Worm (Caenorhabditis elegans) whole organism, young adult: ENCODE results near the gene clc-29.

Source experiments
- D2030.7 ChIP-seq: fragments of 200-800 bp; sonication (Bioruptor generic); IDR thresholded peaks from 2 replicates; pipeline ENCODE4 v1.3.6; 2022; ENCODE audit warnings: missing genetic modification reagents, missing genetic modification characterization, missing compliant biosample characterization
- F22D6.2 ChIP-seq: sonication (generic microtip); optimal IDR thresholded peaks from 2 replicates; lab custom pipeline; 2016; ENCODE audit warnings: mild to moderate bottlenecking, missing genetic modification characterization, missing compliant biosample characterization
- F49E8.2 ChIP-seq: sonication (generic microtip); optimal IDR thresholded peaks from 3 replicates; lab custom pipeline; 2017; ENCODE audit warnings: missing genetic modification characterization, mild to moderate bottlenecking, missing compliant biosample characterization, antibody characterized with exemption, moderate library complexity; ENCODE audit not compliant: insufficient read depth
- K11D2.4 ChIP-seq: fragments of 200-800 bp; sonication (Bioruptor generic); IDR thresholded peaks from 2 replicates; pipeline ENCODE4 v1.3.6; 2022; ENCODE audit warnings: missing genetic modification reagents, missing genetic modification characterization, missing compliant biosample characterization
- K12H6.12 ChIP-seq: fragments of 200-800 bp; sonication (Bioruptor generic); optimal IDR thresholded peaks from 2 replicates; lab custom pipeline; 2018; ENCODE audit warnings: mild to moderate bottlenecking, missing genetic modification characterization, missing compliant biosample characterization
- Y53G8AR.9 ChIP-seq: fragments of 200-800 bp; sonication (Bioruptor generic); conservative IDR thresholded peaks from 2 replicates; pipeline ENCODE4 v1.3.6; 2022; ENCODE audit warnings: missing genetic modification reagents, missing genetic modification characterization, missing compliant biosample characterization
- Y56A3A.18 ChIP-seq: fragments of 200-800 bp; sonication (Bioruptor generic); IDR thresholded peaks from 2 replicates; pipeline ENCODE4 v1.3.6; 2022; ENCODE audit warnings: missing genetic modification reagents, missing genetic modification characterization, missing compliant biosample characterization
- Y67H2A.10 ChIP-seq: fragments of 200-800 bp; sonication (Bioruptor generic); conservative IDR thresholded peaks from 2 replicates; pipeline ENCODE4 v1.3.6; 2022; ENCODE audit warnings: missing genetic modification reagents, missing genetic modification characterization, missing compliant biosample characterization
- ZK185.1 ChIP-seq: sonication (generic microtip); optimal IDR thresholded peaks from 2 replicates; lab custom pipeline; 2016; ENCODE audit warnings: mild to moderate bottlenecking, missing genetic modification characterization, missing compliant biosample characterization; ENCODE audit not compliant: poor library complexity, severe bottlenecking
- atf-7 ChIP-seq: sonication (generic microtip); optimal IDR thresholded peaks from 2 replicates; lab custom pipeline; 2017; ENCODE audit warnings: mild to moderate bottlenecking, missing genetic modification characterization, missing compliant biosample characterization
- athp-1 ChIP-seq: sonication (generic microtip); optimal IDR thresholded peaks from 2 replicates; lab custom pipeline; 2017; ENCODE audit warnings: mild to moderate bottlenecking, missing genetic modification characterization, missing compliant biosample characterization
- bed-1 ChIP-seq: fragments of 200-800 bp; sonication (Bioruptor generic); IDR thresholded peaks from 2 replicates; pipeline ENCODE4 v1.3.6; 2022; ENCODE audit warnings: missing genetic modification reagents, missing genetic modification characterization, missing compliant biosample characterization
- bed-2 ChIP-seq: fragments of 200-800 bp; sonication (Bioruptor generic); IDR thresholded peaks from 2 replicates; pipeline ENCODE4 v1.3.6; 2022; ENCODE audit warnings: missing genetic modification reagents, missing genetic modification characterization, missing compliant biosample characterization
- cebp-2 ChIP-seq: fragments of 200-800 bp; sonication (Bioruptor generic); IDR thresholded peaks from 2 replicates; pipeline ENCODE4 v1.3.6; 2022; ENCODE audit warnings: missing genetic modification characterization, missing compliant biosample characterization
- dox-1 ChIP-seq: fragments of 200-800 bp; sonication (Bioruptor generic); IDR thresholded peaks from 2 replicates; pipeline ENCODE4 v1.3.6; 2022; ENCODE audit warnings: missing genetic modification reagents, missing genetic modification characterization, missing compliant biosample characterization
- dpff-1 ChIP-seq: sonication (generic microtip); optimal IDR thresholded peaks from 2 replicates; lab custom pipeline; 2017; ENCODE audit warnings: mild to moderate bottlenecking, missing genetic modification characterization, missing compliant biosample characterization
- dpl-1 ChIP-seq: fragments of 150-350 bp; optimal IDR thresholded peaks from 2 replicates; lab custom pipeline; 2014; ENCODE audit warnings: missing biosample characterization, missing genetic modification reagents, missing genetic modification characterization
- efl-1 ChIP-seq: fragments of 150-350 bp; optimal IDR thresholded peaks from 2 replicates; lab custom pipeline; 2014; ENCODE audit warnings: missing biosample characterization, missing genetic modification reagents, missing genetic modification characterization
- egrh-3 ChIP-seq: fragments of 200-800 bp; sonication (Bioruptor generic); IDR thresholded peaks from 2 replicates; pipeline ENCODE4 v1.3.6; 2022; ENCODE audit warnings: missing genetic modification reagents, missing genetic modification characterization, missing compliant biosample characterization
- fkh-3 ChIP-seq: sonication (generic microtip); optimal IDR thresholded peaks from 2 replicates; lab custom pipeline; 2016; ENCODE audit warnings: mild to moderate bottlenecking, missing genetic modification characterization, missing compliant biosample characterization
- him-1 ChIP-seq: sonication (generic microtip); optimal IDR thresholded peaks from 2 replicates; lab custom pipeline; 2016; ENCODE audit warnings: missing genotype, missing genetic modification reagents, missing genetic modification characterization, missing compliant biosample characterization
- hlh-26 ChIP-seq: fragments of 200-800 bp; sonication (Bioruptor generic); conservative IDR thresholded peaks from 2 replicates; pipeline ENCODE4 v1.3.6; 2022; ENCODE audit warnings: missing genetic modification reagents, missing genetic modification characterization, missing compliant biosample characterization
- let-607 ChIP-seq, 2 experiments: fragments of 200-800 bp in 1 of 2; sonication (Bioruptor generic) in 1 of 2; sonication (generic microtip) in 1 of 2; optimal IDR thresholded peaks; 2 replicates each; lab custom pipeline; 2016 to 2018; ENCODE audit warnings: mild to moderate bottlenecking in 2 of 2, missing compliant biosample characterization in 2 of 2, missing genetic modification characterization in 2 of 2, moderate library complexity in 2 of 2, missing genotype in 1 of 2
- lin-35 ChIP-seq, 3 experiments: fragments of 150-350 bp in 2 of 3; sonication (generic microtip) in 1 of 3; optimal IDR thresholded peaks; 2 replicates each; lab custom pipeline; 2014 to 2018; ENCODE audit warnings: missing biosample characterization in 3 of 3, missing genetic modification characterization in 3 of 3, missing genetic modification reagents in 3 of 3
- lir-1 ChIP-seq: fragments of 200-800 bp; sonication (Bioruptor generic); conservative IDR thresholded peaks from 2 replicates; pipeline ENCODE4 v1.3.6; 2022; ENCODE audit warnings: missing genetic modification reagents, missing genetic modification characterization, missing compliant biosample characterization
- madf-6 ChIP-seq: fragments of 200-800 bp; sonication (Bioruptor generic); IDR thresholded peaks from 2 replicates; pipeline ENCODE4 v1.3.6; 2022; ENCODE audit warnings: missing genetic modification reagents, missing genetic modification characterization, missing compliant biosample characterization
- madf-8 ChIP-seq: fragments of 200-800 bp; sonication (Bioruptor generic); conservative IDR thresholded peaks from 2 replicates; pipeline ENCODE4 v1.3.6; 2022; ENCODE audit warnings: missing genetic modification reagents, missing genetic modification characterization, missing compliant biosample characterization
- mcd-1 ChIP-seq: fragments of 200-800 bp; sonication (Bioruptor generic); IDR thresholded peaks from 2 replicates; pipeline ENCODE4 v1.3.6; 2022; ENCODE audit warnings: missing genetic modification reagents, missing genetic modification characterization, missing compliant biosample characterization
- mel-28 ChIP-seq: sonication (generic microtip); optimal IDR thresholded peaks from 2 replicates; lab custom pipeline; 2016; ENCODE audit warnings: borderline replicate concordance, mild to moderate bottlenecking, missing genetic modification characterization, missing compliant biosample characterization
- nfya-2 ChIP-seq: fragments of 200-800 bp; sonication (Bioruptor generic); IDR thresholded peaks from 2 replicates; pipeline ENCODE4 v1.3.6; 2022; ENCODE audit warnings: missing genetic modification reagents, missing genetic modification characterization, missing compliant biosample characterization
- nhr-179 ChIP-seq: sonication (generic microtip); optimal IDR thresholded peaks from 2 replicates; lab custom pipeline; 2016; ENCODE audit warnings: mild to moderate bottlenecking, missing genetic modification characterization, missing compliant biosample characterization
- nhr-90 ChIP-seq: sonication (generic microtip); optimal IDR thresholded peaks from 2 replicates; lab custom pipeline; 2016; ENCODE audit warnings: missing genotype, mild to moderate bottlenecking, missing genetic modification characterization, missing compliant biosample characterization
- pha-4 ChIP-seq: fragments of 150-350 bp; sonication (generic microtip); optimal IDR thresholded peaks from 2 replicates; lab custom pipeline; 2014; ENCODE audit warnings: missing biosample characterization, missing genetic modification reagents, missing genetic modification characterization
- repo-1 ChIP-seq: sonication (generic microtip); optimal IDR thresholded peaks from 2 replicates; lab custom pipeline; 2017; ENCODE audit warnings: mild to moderate bottlenecking, missing genetic modification characterization, missing compliant biosample characterization
- rpc-1 ChIP-seq, 2 experiments: fragments of 150-350 bp in 1 of 2; sonication (generic microtip) in 1 of 2; optimal IDR thresholded peaks; 2 replicates each; lab custom pipeline; 2014 to 2018; ENCODE audit warnings: missing biosample characterization in 1 of 2, missing genetic modification characterization in 1 of 2, missing genetic modification reagents in 1 of 2, missing genotype in 1 of 2
- sdz-38 ChIP-seq: sonication (generic microtip); optimal IDR thresholded peaks from 2 replicates; lab custom pipeline; 2016; ENCODE audit warnings: missing genotype, missing genetic modification characterization, missing compliant biosample characterization
- sea-2 ChIP-seq: fragments of 200-800 bp; sonication (Bioruptor generic); IDR thresholded peaks from 2 replicates; pipeline ENCODE4 v1.3.6; 2022; ENCODE audit warnings: missing genetic modification characterization, missing compliant biosample characterization
- snpc-3.4 ChIP-seq: sonication (generic microtip); optimal IDR thresholded peaks from 2 replicates; lab custom pipeline; 2017; ENCODE audit warnings: missing genetic modification characterization, mild to moderate bottlenecking, missing compliant biosample characterization, antibody characterized with exemption, moderate library complexity, missing genotype, missing genetic modification reagents
- somi-1 ChIP-seq: fragments of 200-800 bp; sonication (Bioruptor generic); optimal IDR thresholded peaks from 2 replicates; lab custom pipeline; 2018; ENCODE audit warnings: mild to moderate bottlenecking, missing genetic modification characterization, missing compliant biosample characterization
- sptf-2 ChIP-seq: fragments of 200-800 bp; sonication (Bioruptor generic); optimal IDR thresholded peaks from 2 replicates; lab custom pipeline; 2018; ENCODE audit warnings: mild to moderate bottlenecking, missing genetic modification characterization, missing compliant biosample characterization
- tbx-9 ChIP-seq: sonication (generic microtip); optimal IDR thresholded peaks from 2 replicates; lab custom pipeline; 2016; ENCODE audit warnings: borderline replicate concordance, missing genetic modification characterization, inconsistent platforms, missing compliant biosample characterization
- unc-62 ChIP-seq: fragments of 150-350 bp; optimal IDR thresholded peaks from 2 replicates; lab custom pipeline; 2014; ENCODE audit warnings: missing biosample characterization, missing genetic modification reagents, missing genetic modification characterization
- zim-3 ChIP-seq: sonication (generic microtip); optimal IDR thresholded peaks from 2 replicates; lab custom pipeline; 2017; ENCODE audit warnings: mild to moderate bottlenecking, missing genetic modification characterization, moderate library complexity, missing compliant biosample characterization
- ztf-3 ChIP-seq: fragments of 200-800 bp; sonication (Bioruptor generic); optimal IDR thresholded peaks from 2 replicates; lab custom pipeline; 2018; ENCODE audit warnings: mild to moderate bottlenecking, missing genetic modification characterization, missing compliant biosample characterization

The clc-29 gene

ce11 chrIII:8319100-8319499, 28.6 kb downstream of the clc-29 start, which contains the start of gene F10E9.11 (continued):
- TF ChIP-seq dpl-1: peak; percentile 88
- peak; percentile 63 for TF ChIP-seq him-1 (tag; lab: Kevin White, UChicago)
- TF ChIP-seq madf-6 (GFP tag; lab: Robert Waterston, UW): peak; percentile 84
- TF ChIP-seq mel-28 (tag; lab: Kevin White, UChicago): no peak
- TF ChIP-seq tbx-9 (tag; lab: Kevin White, UChicago): no peak
- TF ChIP-seq efl-1 (GFP tag; lab: Kevin White, UChicago): peak; percentile 90
- TF ChIP-seq Y67H2A.10 (GFP tag; lab: Robert Waterston, UW): no peak; the same call in 1 of the 2 replicates
- TF ChIP-seq hlh-26 (GFP tag; lab: Robert Waterston, UW): no peak
- no peak for TF ChIP-seq rpc-1 (optimal IDR thresholded peaks at IDR 0.05; lab: Kevin White, UChicago)
- no peak for TF ChIP-seq rpc-1 (tag; optimal IDR thresholded peaks at IDR 0.05; lab: Kevin White, UChicago)
- TF ChIP-seq sptf-2: no peak
- TF ChIP-seq nhr-179: no peak
- 0 out of 2 replicates have a peak, but pooled peaks have one; percentile 14 for TF ChIP-seq egrh-3 (GFP tag; lab: Robert Waterston, UW)
- peak; percentile 70 for TF ChIP-seq D2030.7
- TF ChIP-seq dpff-1 (tag; lab: Kevin White, UChicago): no peak
- peak; percentile 92 for TF ChIP-seq dox-1
- peak; percentile 83; the same call in 1 of the 2 replicates for TF ChIP-seq bed-2 (GFP tag; lab: Robert Waterston, UW)
- peak; percentile 13 for TF ChIP-seq F49E8.2 (tag; lab: Kevin White, UChicago)
- TF ChIP-seq zim-3 (tag; lab: Kevin White, UChicago): no peak
- TF ChIP-seq lin-35 (GFP tag; optimal IDR thresholded peaks at IDR 0.05; lab: Kevin White, UChicago): peak; percentile 11 to 68 (median 28)
- peak; percentile 57 for TF ChIP-seq K12H6.12 (tag; lab: Kevin White, UChicago)
- TF ChIP-seq unc-62 (GFP tag; lab: Kevin White, UChicago): no peak
- peak; percentile 76 for TF ChIP-seq athp-1 (tag; lab: Kevin White, UChicago)
- TF ChIP-seq ZK185.1: peak; percentile 88
- TF ChIP-seq ztf-3: no peak
- TF ChIP-seq mcd-1 (GFP tag; lab: Robert Waterston, UW): peak; percentile 71
- TF ChIP-seq pha-4 (tag; lab: Kevin White, UChicago): peak; percentile 5
- TF ChIP-seq Y53G8AR.9: peak; percentile 62; the same call in 1 of the 2 replicates
- no peak for TF ChIP-seq fkh-3 (tag; lab: Kevin White, UChicago)
- no peak for TF ChIP-seq bed-1 (GFP tag; lab: Robert Waterston, UW)
- TF ChIP-seq let-607 (tag; optimal IDR thresholded peaks at IDR 0.05; lab: Kevin White, UChicago): peak in 1 of 2 experiments; percentile 33

- TF ChIP-seq F49E8.2 (tag; lab: Kevin White, UChicago) (no peak), repo-1 (tag; lab: Kevin White, UChicago) (no peak), K11D2.4 (GFP tag; lab: Robert Waterston, UW) (no peak), sea-2 (GFP tag; lab: Robert Waterston, UW) (no peak), somi-1 (GFP tag; lab: Kevin White, UChicago) (no peak), snpc-3.4 (tag; lab: Kevin White, UChicago) (no peak), Y56A3A.18 (GFP tag; lab: Robert Waterston, UW) (no peak), F22D6.2 (tag; lab: Kevin White, UChicago) (no peak), madf-8 (GFP tag; lab: Robert Waterston, UW) (no peak), athp-1 (tag; lab: Kevin White, UChicago) (no peak), unc-62 (GFP tag; lab: Kevin White, UChicago) (no peak), atf-7 (tag; lab: Kevin White, UChicago) (no peak), dpff-1 (tag; lab: Kevin White, UChicago) (no peak), sdz-38 (no peak), nfya-2 (GFP tag; lab: Robert Waterston, UW) (no peak), mel-28 (tag; lab: Kevin White, UChicago) (no peak), nhr-90 (tag; lab: Kevin White, UChicago) (no peak), cebp-2 (GFP tag; lab: Robert Waterston, UW) (no peak), lir-1 (GFP tag; lab: Robert Waterston, UW) (no peak)
These were observed 29.2 kb downstream of the clc-29 start, which contains the start of gene sas-4 for ce11 chrIII:8318488-8318887. Gene sas-4 (minus strand): TSS chrIII:8318588.
